Worm (Caenorhabditis elegans) whole organism, mixed stage, embryonic: ENCODE results near the gene act-5.

Experiments
- M03D4.4 ChIP-seq: sonication (generic microtip); optimal IDR thresholded peaks from 2 replicates; lab custom pipeline; 2017; ENCODE audit warnings: mild to moderate bottlenecking, missing genetic modification characterization, missing compliant biosample characterization
- bed-3 ChIP-seq: fragments of 200-800 bp; sonication (Bioruptor generic); optimal IDR thresholded peaks from 3 replicates; lab custom pipeline; 2018; ENCODE audit warnings: mild to moderate bottlenecking, missing genetic modification characterization, moderate library complexity, missing compliant biosample characterization
- blmp-1 ChIP-seq: fragments of 150-350 bp; optimal IDR thresholded peaks from 2 replicates; lab custom pipeline; 2014; ENCODE audit warnings: missing biosample characterization, missing genetic modification characterization
- ceh-83 ChIP-seq: fragments of 200-800 bp; sonication (Bioruptor generic); optimal IDR thresholded peaks from 2 replicates; lab custom pipeline; 2018; ENCODE audit warnings: mild to moderate bottlenecking, missing genetic modification characterization, missing compliant biosample characterization
- ces-1 ChIP-seq: fragments of 150-350 bp; optimal IDR thresholded peaks from 2 replicates; lab custom pipeline; 2014; ENCODE audit warnings: missing biosample characterization, missing genetic modification reagents, missing genetic modification characterization
- cnd-1 ChIP-seq: fragments of 200-800 bp; sonication (Bioruptor generic); optimal IDR thresholded peaks from 2 replicates; lab custom pipeline; 2018; ENCODE audit warnings: mild to moderate bottlenecking, missing genetic modification characterization, missing compliant biosample characterization
- elt-1 ChIP-seq: sonication (generic microtip); optimal IDR thresholded peaks from 2 replicates; lab custom pipeline; 2017; ENCODE audit warnings: missing genetic modification characterization, mild to moderate bottlenecking, missing compliant biosample characterization, antibody characterized with exemption, moderate library complexity, borderline replicate concordance; ENCODE audit not compliant: insufficient read depth
- elt-3 ChIP-seq: fragments of 150-350 bp; optimal IDR thresholded peaks from 2 replicates; lab custom pipeline; 2014; ENCODE audit warnings: missing biosample characterization, missing genetic modification characterization
- flh-1 ChIP-seq: fragments of 200-800 bp; sonication (Bioruptor generic); optimal IDR thresholded peaks from 2 replicates; lab custom pipeline; 2018; ENCODE audit warnings: mild to moderate bottlenecking, missing genetic modification characterization, moderate library complexity, missing compliant biosample characterization
- ham-2 ChIP-seq: fragments of 200-800 bp; sonication (Bioruptor generic); optimal IDR thresholded peaks from 2 replicates; lab custom pipeline; 2018; ENCODE audit warnings: mild to moderate bottlenecking, missing genetic modification characterization, missing compliant biosample characterization
- hlh-1 ChIP-seq: fragments of 150-350 bp; optimal IDR thresholded peaks from 2 replicates; lab custom pipeline; 2014; ENCODE audit warnings: missing biosample characterization, missing genetic modification reagents, missing genetic modification characterization
- lin-13 ChIP-seq: fragments of 150-350 bp; optimal IDR thresholded peaks from 2 replicates; lab custom pipeline; 2014; ENCODE audit warnings: missing biosample characterization, missing genetic modification characterization
- lin-32 ChIP-seq: fragments of 200-800 bp; sonication (Bioruptor generic); optimal IDR thresholded peaks from 2 replicates; lab custom pipeline; 2018; ENCODE audit warnings: mild to moderate bottlenecking, missing genetic modification characterization, missing compliant biosample characterization
- lsy-2 ChIP-seq: fragments of 150-350 bp; optimal IDR thresholded peaks from 2 replicates; lab custom pipeline; 2014; ENCODE audit warnings: missing biosample characterization, missing genetic modification characterization
- mep-1 ChIP-seq: fragments of 150-350 bp; optimal IDR thresholded peaks from 2 replicates; lab custom pipeline; 2017; ENCODE audit warnings: missing biosample characterization, missing genetic modification reagents, missing genetic modification characterization, inconsistent platforms
- mls-2 ChIP-seq: sonication (generic microtip); optimal IDR thresholded peaks from 2 replicates; lab custom pipeline; 2016; ENCODE audit warnings: mild to moderate bottlenecking, missing genetic modification characterization, moderate library complexity, missing compliant biosample characterization
- nhr-12 ChIP-seq: fragments of 150-350 bp; optimal IDR thresholded peaks from 2 replicates; lab custom pipeline; 2014; ENCODE audit warnings: missing biosample characterization, missing genetic modification characterization
- nhr-237 ChIP-seq: fragments of 150-350 bp; optimal IDR thresholded peaks from 2 replicates; lab custom pipeline; 2014; ENCODE audit warnings: missing biosample characterization, missing genetic modification characterization
- nhr-76 ChIP-seq: sonication (generic microtip); optimal IDR thresholded peaks from 2 replicates; lab custom pipeline; 2017; ENCODE audit warnings: missing biosample characterization, missing genetic modification characterization
- pha-4 ChIP-seq: fragments of 150-350 bp; optimal IDR thresholded peaks from 2 replicates; lab custom pipeline; 2018; ENCODE audit warnings: missing biosample characterization, missing genetic modification reagents, missing genetic modification characterization
- sem-2 ChIP-seq: fragments of 200-800 bp; sonication (Bioruptor generic); optimal IDR thresholded peaks from 2 replicates; lab custom pipeline; 2018; ENCODE audit warnings: mild to moderate bottlenecking, missing genetic modification characterization, missing compliant biosample characterization
- snpc-4 ChIP-seq: fragments of 150-350 bp; optimal IDR thresholded peaks from 2 replicates; lab custom pipeline; 2014; ENCODE audit warnings: missing biosample characterization, missing genetic modification characterization
- sptf-1 ChIP-seq: sonication (generic microtip); optimal IDR thresholded peaks from 2 replicates; lab custom pipeline; 2017; ENCODE audit warnings: mild to moderate bottlenecking, missing genetic modification characterization, moderate library complexity, missing compliant biosample characterization
- tbx-8 ChIP-seq: fragments of 200-800 bp; sonication (Bioruptor generic); optimal IDR thresholded peaks from 2 replicates; lab custom pipeline; 2018; ENCODE audit warnings: mild to moderate bottlenecking, missing genetic modification characterization, moderate library complexity, missing compliant biosample characterization
- unc-120 ChIP-seq: sonication (generic microtip); optimal IDR thresholded peaks from 2 replicates; lab custom pipeline; 2017; ENCODE audit warnings: missing genetic modification characterization, missing compliant biosample characterization; ENCODE audit not compliant: poor library complexity, severe bottlenecking
- unc-62 ChIP-seq: fragments of 150-350 bp; optimal IDR thresholded peaks from 2 replicates; lab custom pipeline; 2014; ENCODE audit warnings: missing biosample characterization, missing genetic modification reagents, missing genetic modification characterization
- zip-8 ChIP-seq: fragments of 150-350 bp; optimal IDR thresholded peaks from 2 replicates; lab custom pipeline; 2014; ENCODE audit warnings: missing biosample characterization, missing genetic modification characterization
- ztf-11 ChIP-seq: fragments of 150-350 bp; optimal IDR thresholded peaks from 2 replicates; lab custom pipeline; 2014; ENCODE audit warnings: missing biosample characterization, missing genetic modification characterization

Gene act-5

DNA sequence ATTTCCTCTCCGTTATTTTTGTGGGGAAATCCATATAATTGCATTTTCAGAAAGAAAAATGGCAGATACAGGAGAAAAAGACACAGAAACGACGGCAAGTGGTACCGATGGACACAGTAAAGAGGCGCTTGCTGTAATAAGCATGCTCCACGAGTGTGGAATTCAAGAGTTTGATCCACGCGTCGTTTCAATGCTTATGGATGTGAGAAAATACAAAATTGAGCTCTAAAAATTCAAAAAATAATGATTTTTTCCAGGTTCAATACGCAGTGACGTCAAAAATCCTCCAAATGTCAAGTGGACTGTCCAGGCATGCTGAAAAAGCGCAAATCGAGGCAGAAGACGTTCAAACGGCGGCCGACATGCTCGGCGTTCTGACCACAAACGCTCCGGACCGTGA, 18.4 kb upstream of the act-5 start, which contains the start of gene taf-9:
TSS of gene taf-9 (plus strand) at position 51 of the 400 bp plus-strand sequence.
- TF ChIP-seq zip-8 (tag; lab: Kevin White, UChicago), result no peak
- TF ChIP-seq lsy-2 (tag; lab: Kevin White, UChicago), result no peak
- TF ChIP-seq mls-2, result no peak
- TF ChIP-seq M03D4.4 (tag; lab: Kevin White, UChicago), result no peak
- no peak for TF ChIP-seq lin-32
- no peak for TF ChIP-seq ceh-83
- no peak for TF ChIP-seq nhr-12
- TF ChIP-seq ztf-11 (tag; lab: Kevin White, UChicago), result no peak
- no peak for TF ChIP-seq pha-4 (tag; lab: Kevin White, UChicago)
- TF ChIP-seq, all 35 proteins: peak for 0

DNA sequence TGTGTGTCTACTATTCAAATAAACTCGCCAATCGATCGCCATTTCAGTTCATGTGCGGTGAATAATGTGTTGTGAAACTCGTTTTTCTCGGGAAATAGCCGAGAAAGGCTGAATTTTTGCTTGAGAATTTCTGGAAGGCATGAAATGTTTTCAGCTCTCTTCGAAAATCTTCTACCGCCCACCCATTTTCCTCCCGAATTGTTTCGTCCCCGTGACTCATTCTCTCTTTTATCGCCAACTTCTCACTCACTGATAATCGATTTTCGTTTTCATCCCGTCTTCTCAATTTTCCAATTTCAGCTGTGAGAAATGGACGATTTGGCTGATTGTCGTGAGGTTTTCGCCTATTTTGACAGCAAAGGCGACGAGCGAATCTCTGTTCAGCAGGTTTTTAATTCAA, 17.1 kb upstream of the act-5 start, which contains the start of gene mlc-5:
TSS of gene mlc-5 (plus strand) at position 301 of the 400 bp plus-strand sequence.
- no peak for TF ChIP-seq lsy-2 (tag; lab: Kevin White, UChicago)

DNA sequence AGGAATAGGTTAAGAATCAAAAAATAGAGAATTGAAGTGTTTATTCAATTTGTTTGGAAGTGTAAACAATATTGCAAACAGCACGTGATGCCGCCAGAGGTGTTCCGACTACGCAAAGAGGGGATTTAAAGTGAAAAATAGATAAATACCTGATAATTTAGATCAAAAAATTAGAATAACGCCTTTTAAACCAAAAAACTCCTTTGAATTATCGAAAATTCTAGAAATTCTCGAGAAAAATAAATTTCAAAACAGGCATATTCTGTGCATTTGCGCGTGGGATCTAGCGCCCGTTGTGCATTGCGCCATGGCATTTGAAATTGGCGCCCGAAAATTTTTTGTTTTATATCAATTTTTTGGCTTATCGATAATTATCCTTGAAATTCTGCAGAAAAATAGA, 16.4 kb upstream of the act-5 start, which contains the start of gene hip-1:
TSS of gene hip-1 (minus strand) at position 225 of the 400 bp plus-strand sequence.
- no peak for TF ChIP-seq M03D4.4 (tag; lab: Kevin White, UChicago)
- peak; percentile 23 for TF ChIP-seq nhr-237 (tag; lab: Kevin White, UChicago)
- peak; percentile 45 for TF ChIP-seq lsy-2 (tag; lab: Kevin White, UChicago)
- peak; percentile 40 for TF ChIP-seq ces-1 (GFP tag; lab: Kevin White, UChicago)
- TF ChIP-seq hlh-1 (tag; lab: Kevin White, UChicago), result no peak
- peak; percentile 17 for TF ChIP-seq unc-62 (GFP tag; lab: Kevin White, UChicago)
- peak; percentile 40 for TF ChIP-seq mep-1 (tag; lab: Kevin White, UChicago)
- peak; percentile 11 for TF ChIP-seq unc-120

DNA sequence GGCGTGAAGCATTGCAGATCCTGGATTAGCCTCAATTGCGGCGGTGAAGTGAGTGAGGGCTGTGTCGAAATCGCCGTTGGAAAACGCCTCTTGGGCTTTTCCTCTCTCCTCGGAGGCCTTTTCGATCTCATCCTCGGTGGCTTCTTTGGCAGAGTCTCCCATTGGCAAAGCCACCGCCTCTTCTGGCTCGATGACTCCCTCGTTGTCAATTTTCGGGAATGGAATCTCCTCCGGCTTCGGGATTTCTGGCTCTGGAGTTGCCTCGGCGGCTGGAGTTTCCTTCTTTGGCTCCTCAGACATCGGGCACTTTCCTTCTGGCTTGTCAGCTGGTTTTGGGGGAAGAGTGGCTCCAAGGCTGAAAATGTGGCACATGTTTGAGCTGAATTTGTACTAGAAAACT, 15.9 kb upstream of the act-5 start:
- no peak for TF ChIP-seq sem-2 (GFP tag; lab: Kevin White, UChicago)
- TF ChIP-seq mep-1 (tag; lab: Kevin White, UChicago), result no peak
- TF ChIP-seq nhr-237 (tag; lab: Kevin White, UChicago), result no peak

DNA sequence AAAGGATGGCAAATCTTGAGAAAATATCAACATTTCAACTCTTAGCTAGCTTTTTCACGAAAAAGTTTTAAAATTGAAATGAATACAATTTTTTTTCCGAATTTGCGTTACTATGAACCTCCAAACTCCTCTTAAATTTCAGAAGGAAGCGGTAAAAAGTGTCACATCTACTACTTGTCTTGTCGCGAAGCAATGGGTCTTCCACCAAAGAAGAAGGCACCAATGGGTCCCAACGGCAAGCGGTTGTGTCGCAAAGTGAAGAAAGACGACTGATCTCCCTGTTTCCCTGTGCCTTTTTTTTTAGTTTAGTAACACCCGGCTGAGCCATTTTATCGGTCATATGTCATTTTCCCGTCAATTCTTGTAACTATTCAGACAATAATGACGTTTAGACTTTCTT, 15.1 kb upstream of the act-5 start:
- no peak for TF ChIP-seq snpc-4 (tag; lab: Kevin White, UChicago)
- TF ChIP-seq nhr-237 (tag; lab: Kevin White, UChicago), result no peak
- TF ChIP-seq sptf-1 (tag; lab: Kevin White, UChicago), result no peak
- TF ChIP-seq mep-1 (tag; lab: Kevin White, UChicago), result no peak
- TF ChIP-seq unc-120, result no peak
- TF ChIP-seq ham-2 (GFP tag; lab: Kevin White, UChicago), result no peak
- TF ChIP-seq lin-32, result no peak
- no peak for TF ChIP-seq nhr-12
- TF ChIP-seq unc-62 (GFP tag; lab: Kevin White, UChicago), result no peak
- no peak for TF ChIP-seq lin-13 (tag; lab: Kevin White, UChicago)
- no peak for TF ChIP-seq ceh-83
- no peak for TF ChIP-seq blmp-1 (tag; lab: Kevin White, UChicago)
- no peak for TF ChIP-seq bed-3 (GFP tag; lab: Kevin White, UChicago)
- no peak for TF ChIP-seq cnd-1 (tag; lab: Kevin White, UChicago)
- TF ChIP-seq flh-1 (GFP tag; lab: Kevin White, UChicago), result no peak
- no peak for TF ChIP-seq nhr-76 (tag; lab: Kevin White, UChicago)

DNA sequence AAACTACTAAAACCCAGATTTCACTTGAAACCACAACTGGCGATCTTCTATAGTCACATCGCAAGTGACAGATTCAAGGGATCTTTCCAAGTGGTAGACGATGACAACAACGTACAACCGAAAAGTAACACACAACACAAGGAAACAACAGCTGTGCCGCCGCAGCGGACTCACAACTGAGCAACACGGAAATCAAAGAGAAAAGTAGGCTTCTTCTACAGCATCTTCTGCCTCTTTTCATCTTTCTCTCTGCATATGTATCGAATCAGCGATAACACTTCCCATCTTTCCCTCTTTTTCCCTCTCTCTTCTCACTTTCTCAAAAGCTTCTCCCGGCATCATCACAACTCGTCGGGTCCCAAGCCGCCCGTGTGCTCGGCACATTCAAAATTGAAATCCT, 10.9 kb upstream of the act-5 start, which contains the start of gene T12D8.9:
TSS of gene T12D8.9 (plus strand) at position 312 of the 400 bp plus-strand sequence.
- TF ChIP-seq unc-120 (peak; percentile 91), flh-1 (GFP tag; lab: Kevin White, UChicago) (no peak), sptf-1 (tag; lab: Kevin White, UChicago) (no peak), hlh-1 (tag; lab: Kevin White, UChicago) (peak; percentile 100), mep-1 (tag; lab: Kevin White, UChicago) (peak; percentile 24), tbx-8 (no peak), unc-62 (GFP tag; lab: Kevin White, UChicago) (peak; percentile 35), nhr-76 (tag; lab: Kevin White, UChicago) (no peak), elt-1 (tag; lab: Kevin White, UChicago) (no peak), elt-3 (tag; lab: Kevin White, UChicago) (no peak)
